Worm (Caenorhabditis elegans) whole organism, early embryonic: ENCODE data around the gene F56D6.13.

Experiments
- B0310.2 ChIP-seq: sonication (generic microtip); optimal IDR thresholded peaks from 2 replicates; lab custom pipeline; 2016; ENCODE audit warnings: mild to moderate bottlenecking, missing genetic modification characterization, missing compliant biosample characterization
- F13C5.2 ChIP-seq: sonication (generic microtip); optimal IDR thresholded peaks from 2 replicates; lab custom pipeline; 2017; ENCODE audit warnings: mild to moderate bottlenecking, missing genetic modification characterization, inconsistent platforms, missing compliant biosample characterization
- ama-1 ChIP-seq: fragments of 150-350 bp; optimal IDR thresholded peaks from 2 replicates; lab custom pipeline; 2014
- ceh-13 ChIP-seq: fragments of 200-800 bp; sonication (Bioruptor generic); optimal IDR thresholded peaks from 2 replicates; lab custom pipeline; 2018; ENCODE audit warnings: mild to moderate bottlenecking, missing genetic modification characterization, missing compliant biosample characterization
- ceh-36 ChIP-seq: sonication (generic microtip); optimal IDR thresholded peaks from 2 replicates; lab custom pipeline; 2016; ENCODE audit warnings: missing genetic modification characterization, inconsistent platforms, missing compliant biosample characterization
- ets-7 ChIP-seq: sonication (generic microtip); optimal IDR thresholded peaks from 2 replicates; lab custom pipeline; 2016; ENCODE audit warnings: missing genotype, missing genetic modification characterization, missing compliant biosample characterization
- flt-1 ChIP-seq: fragments of 200-800 bp; sonication (Bioruptor generic); IDR thresholded peaks from 2 replicates; pipeline ENCODE4 v1.3.6; 2022; ENCODE audit warnings: missing genetic modification characterization, missing compliant biosample characterization
- pes-1 ChIP-seq: fragments of 200-800 bp; sonication (Bioruptor generic); IDR thresholded peaks from 2 replicates; pipeline ENCODE4 v1.3.6; 2022; ENCODE audit warnings: missing genetic modification reagents, missing genetic modification characterization, missing compliant biosample characterization
- scrt-1 ChIP-seq: fragments of 200-800 bp; sonication (Bioruptor generic); IDR thresholded peaks from 2 replicates; pipeline ENCODE4 v1.3.6; 2022; ENCODE audit warnings: missing genetic modification characterization, missing compliant biosample characterization
- sea-1 ChIP-seq: fragments of 200-800 bp; sonication (Bioruptor generic); conservative IDR thresholded peaks from 2 replicates; pipeline ENCODE4 v1.3.6; 2022; ENCODE audit warnings: missing genetic modification characterization, missing compliant biosample characterization

ce11 chrIV:3862948-3863347 lies 46.3 kb upstream of the F56D6.13 start:
- TF ChIP-seq B0310.2: no peak
- TF ChIP-seq ama-1: no peak
- no peak for TF ChIP-seq ceh-36
- TF ChIP-seq ceh-13 (GFP tag; lab: Kevin White, UChicago): no peak
- no peak for TF ChIP-seq F13C5.2 (tag; lab: Kevin White, UChicago)
- TF ChIP-seq scrt-1 (GFP tag; lab: Robert Waterston, UW): no peak
- no peak for TF ChIP-seq pes-1
- TF ChIP-seq ets-7 (tag; lab: Kevin White, UChicago): no peak
- TF ChIP-seq flt-1: no peak
- no peak for TF ChIP-seq sea-1
